Worm (Caenorhabditis elegans) whole organism, L1 larva: ENCODE data around the gene ZK1010.2.

Experiments
- C04F5.9 ChIP-seq: sonication (generic microtip); optimal IDR thresholded peaks from 2 replicates; lab custom pipeline; 2016; ENCODE audit warnings: missing genetic modification characterization, missing compliant biosample characterization
- C34B4.2 ChIP-seq: sonication (generic microtip); optimal IDR thresholded peaks from 2 replicates; lab custom pipeline; 2017; ENCODE audit warnings: mild to moderate bottlenecking, missing genetic modification characterization, missing compliant biosample characterization
- F16B12.6 ChIP-seq: fragments of 150-350 bp; optimal IDR thresholded peaks from 2 replicates; lab custom pipeline; 2014; ENCODE audit warnings: missing biosample characterization, missing genetic modification characterization
- alr-1 ChIP-seq: fragments of 200-800 bp; sonication (Bioruptor generic); optimal IDR thresholded peaks from 2 replicates; lab custom pipeline; 2018; ENCODE audit warnings: borderline replicate concordance, mild to moderate bottlenecking, missing genetic modification characterization, missing compliant biosample characterization
- aly-2 ChIP-seq: fragments of 150-350 bp; optimal IDR thresholded peaks from 2 replicates; lab custom pipeline; 2014; ENCODE audit warnings: missing biosample characterization, missing genetic modification characterization
- blmp-1 ChIP-seq: fragments of 150-350 bp; optimal IDR thresholded peaks from 2 replicates; lab custom pipeline; 2014; ENCODE audit warnings: missing biosample characterization, missing genetic modification characterization
- ceh-8 ChIP-seq: fragments of 200-800 bp; sonication (Bioruptor generic); optimal IDR thresholded peaks from 2 replicates; lab custom pipeline; 2018; ENCODE audit warnings: mild to moderate bottlenecking, missing genetic modification characterization, moderate library complexity, missing compliant biosample characterization
- ceh-82 ChIP-seq, 3 experiments: fragments of 150-350 bp in 1 of 3; sonication (generic microtip) in 2 of 3; optimal IDR thresholded peaks; 2 replicates each; lab custom pipeline; 2014 to 2017; ENCODE audit warnings: missing biosample characterization in 3 of 3, missing genetic modification characterization in 3 of 3
- ceh-88 ChIP-seq: fragments of 200-800 bp; sonication (Bioruptor generic); IDR thresholded peaks from 2 replicates; pipeline ENCODE4 v1.3.6; 2022; ENCODE audit warnings: missing genetic modification characterization, missing compliant biosample characterization
- dpl-1 ChIP-seq, 3 experiments: fragments of 150-350 bp in 2 of 3; sonication (generic microtip) in 1 of 3; optimal IDR thresholded peaks; 2 replicates each; lab custom pipeline; 2014 to 2017; ENCODE audit warnings: missing biosample characterization in 3 of 3, missing genetic modification characterization in 3 of 3, missing genetic modification reagents in 3 of 3
- efl-1 ChIP-seq, 4 experiments: fragments of 150-350 bp; optimal IDR thresholded peaks in 3 of 4; peaks in 1 of 4; 1 replicate in 1 of 4; 2 replicates in 3 of 4; lab custom pipeline; 2014; ENCODE audit warnings: missing biosample characterization in 2 of 4, missing genetic modification characterization in 2 of 4, missing genetic modification reagents in 2 of 4
- egl-13 ChIP-seq: sonication (generic microtip); optimal IDR thresholded peaks from 2 replicates; lab custom pipeline; 2016; ENCODE audit warnings: missing genotype, missing genetic modification reagents, missing genetic modification characterization, missing compliant biosample characterization
- elt-2 ChIP-seq: sonication (generic microtip); optimal IDR thresholded peaks from 2 replicates; lab custom pipeline; 2016; ENCODE audit warnings: missing genetic modification characterization, mild to moderate bottlenecking, inconsistent platforms, missing compliant biosample characterization, missing genetic modification reagents
- elt-3 ChIP-seq, 6 experiments: fragments of 150-350 bp in 1 of 6; sonication (generic microtip); optimal IDR thresholded peaks; 2 replicates each; lab custom pipeline; 2017 to 2018; ENCODE audit warnings: missing biosample characterization in 6 of 6, missing genetic modification characterization in 6 of 6, inconsistent platforms in 1 of 6
- ets-5 ChIP-seq: fragments of 200-800 bp; sonication (Bioruptor generic); IDR thresholded peaks from 2 replicates; pipeline ENCODE4 v1.3.6; 2022; ENCODE audit warnings: missing genetic modification characterization, missing compliant biosample characterization
- fkh-10 ChIP-seq: sonication (generic microtip); optimal IDR thresholded peaks from 2 replicates; lab custom pipeline; 2017; ENCODE audit warnings: missing biosample characterization, missing genetic modification reagents, missing genetic modification characterization
- fos-1 ChIP-seq: fragments of 150-350 bp; optimal IDR thresholded peaks from 2 replicates; lab custom pipeline; 2014; ENCODE audit warnings: missing biosample characterization, missing genetic modification characterization
- hlh-17 ChIP-seq: fragments of 200-800 bp; sonication (Bioruptor generic); optimal IDR thresholded peaks from 2 replicates; lab custom pipeline; 2018; ENCODE audit warnings: missing genetic modification characterization, mild to moderate bottlenecking, missing compliant biosample characterization, moderate library complexity, borderline replicate concordance
- hpl-2 ChIP-seq: fragments of 150-350 bp; optimal IDR thresholded peaks from 2 replicates; lab custom pipeline; 2014; ENCODE audit warnings: missing biosample characterization, missing genetic modification reagents, missing genetic modification characterization
- lin-15B ChIP-seq: fragments of 150-350 bp; sonication (generic microtip); optimal IDR thresholded peaks from 3 replicates; lab custom pipeline; 2014; ENCODE audit warnings: missing biosample characterization, missing genetic modification characterization
- lin-35 ChIP-seq, 2 experiments: fragments of 150-350 bp; optimal IDR thresholded peaks; 2 replicates each; lab custom pipeline; 2014; ENCODE audit warnings: missing biosample characterization in 2 of 2, missing genetic modification characterization in 2 of 2, missing genetic modification reagents in 2 of 2
- lsy-2 ChIP-seq, 2 experiments: fragments of 150-350 bp; optimal IDR thresholded peaks; 2 replicates each; lab custom pipeline; 2014; ENCODE audit warnings: missing biosample characterization in 2 of 2, missing genetic modification characterization in 2 of 2
- mef-2 ChIP-seq: fragments of 150-350 bp; optimal IDR thresholded peaks from 2 replicates; lab custom pipeline; 2014; ENCODE audit warnings: missing biosample characterization, missing genetic modification characterization
- nhr-11 ChIP-seq: fragments of 150-350 bp; optimal IDR thresholded peaks from 2 replicates; lab custom pipeline; 2014; ENCODE audit warnings: missing biosample characterization, missing genetic modification characterization
- nhr-237 ChIP-seq: fragments of 150-350 bp; optimal IDR thresholded peaks from 2 replicates; lab custom pipeline; 2014; ENCODE audit warnings: missing biosample characterization, missing genetic modification characterization
- nhr-28 ChIP-seq: fragments of 150-350 bp; optimal IDR thresholded peaks from 2 replicates; lab custom pipeline; 2014; ENCODE audit warnings: missing biosample characterization, missing genetic modification characterization
- nhr-47 ChIP-seq: sonication (generic microtip); optimal IDR thresholded peaks from 2 replicates; lab custom pipeline; 2016; ENCODE audit warnings: mild to moderate bottlenecking, missing genetic modification characterization, moderate library complexity, missing compliant biosample characterization
- nhr-71 ChIP-seq: sonication (generic microtip); optimal IDR thresholded peaks from 2 replicates; lab custom pipeline; 2016; ENCODE audit warnings: mild to moderate bottlenecking, missing genetic modification characterization, moderate library complexity, missing compliant biosample characterization
- nhr-76 ChIP-seq: sonication (generic microtip); optimal IDR thresholded peaks from 2 replicates; lab custom pipeline; 2017; ENCODE audit warnings: missing biosample characterization, missing genetic modification characterization
- nhr-77 ChIP-seq: fragments of 150-350 bp; optimal IDR thresholded peaks from 2 replicates; lab custom pipeline; 2014; ENCODE audit warnings: missing biosample characterization, missing genetic modification characterization
- nhr-84 ChIP-seq: sonication (generic microtip); optimal IDR thresholded peaks from 2 replicates; lab custom pipeline; 2017; ENCODE audit warnings: missing biosample characterization, missing genetic modification characterization
- nhr-85 ChIP-seq: sonication (generic microtip); peaks from one replicate; lab custom pipeline; 2016; ENCODE audit warnings: missing genetic modification characterization, inconsistent platforms, missing compliant biosample characterization
- nhr-90 ChIP-seq: sonication (generic microtip); optimal IDR thresholded peaks from 2 replicates; lab custom pipeline; 2016; ENCODE audit warnings: mild to moderate bottlenecking, missing genetic modification characterization, missing compliant biosample characterization; ENCODE audit not compliant: poor library complexity
- pax-3 ChIP-seq: fragments of 200-800 bp; sonication (Bioruptor generic); optimal IDR thresholded peaks from 2 replicates; lab custom pipeline; 2018; ENCODE audit warnings: mild to moderate bottlenecking, missing genetic modification characterization, moderate library complexity, missing compliant biosample characterization
- rnt-1 ChIP-seq: sonication (generic microtip); optimal IDR thresholded peaks from 2 replicates; lab custom pipeline; 2016; ENCODE audit warnings: mild to moderate bottlenecking, missing genetic modification characterization, moderate library complexity, missing compliant biosample characterization
- snu-23 ChIP-seq: sonication (generic microtip); optimal IDR thresholded peaks from 2 replicates; lab custom pipeline; 2016; ENCODE audit warnings: missing genetic modification characterization, missing compliant biosample characterization
- swsn-7 ChIP-seq: sonication (generic microtip); optimal IDR thresholded peaks from 2 replicates; lab custom pipeline; 2016; ENCODE audit warnings: missing genetic modification characterization, missing compliant biosample characterization
- tbx-2 ChIP-seq: sonication (generic microtip); optimal IDR thresholded peaks from 2 replicates; lab custom pipeline; 2016; ENCODE audit warnings: missing genetic modification characterization, missing compliant biosample characterization
- tlp-1 ChIP-seq: fragments of 150-350 bp; optimal IDR thresholded peaks from 2 replicates; lab custom pipeline; 2014; ENCODE audit warnings: missing biosample characterization, missing genetic modification characterization
- unc-130 ChIP-seq: fragments of 150-350 bp; optimal IDR thresholded peaks from 2 replicates; lab custom pipeline; 2017; ENCODE audit warnings: missing biosample characterization, missing genetic modification characterization, inconsistent platforms
- zip-4 ChIP-seq: fragments of 200-800 bp; sonication (Bioruptor generic); optimal IDR thresholded peaks from 2 replicates; lab custom pipeline; 2018; ENCODE audit warnings: mild to moderate bottlenecking, missing genetic modification characterization, moderate library complexity, missing compliant biosample characterization
- ztf-4 ChIP-seq: fragments of 150-350 bp; optimal IDR thresholded peaks from 2 replicates; lab custom pipeline; 2014; ENCODE audit warnings: missing biosample characterization, missing genetic modification characterization

Gene ZK1010.2

DNA sequence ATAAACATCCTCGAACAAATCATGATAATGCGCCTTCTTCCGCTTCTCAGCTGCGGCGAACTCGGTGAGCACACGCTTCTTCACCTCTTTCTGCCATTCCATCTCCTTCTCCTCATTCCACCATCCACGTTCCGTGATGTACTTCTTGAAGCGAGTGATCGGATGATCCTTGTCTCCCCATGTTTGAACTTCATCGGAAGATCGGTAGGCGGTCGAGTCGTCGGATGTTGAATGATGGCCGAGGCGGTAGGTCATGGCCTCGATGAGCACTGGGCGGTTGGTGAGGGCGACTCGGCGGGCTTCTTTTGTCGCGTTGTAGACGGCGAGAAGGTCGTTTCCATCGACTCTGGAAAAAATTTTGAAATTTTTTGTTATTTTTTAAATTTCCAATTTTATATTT is 9.3 kb downstream of the ZK1010.2 start:
- no peak for TF ChIP-seq ceh-8

DNA sequence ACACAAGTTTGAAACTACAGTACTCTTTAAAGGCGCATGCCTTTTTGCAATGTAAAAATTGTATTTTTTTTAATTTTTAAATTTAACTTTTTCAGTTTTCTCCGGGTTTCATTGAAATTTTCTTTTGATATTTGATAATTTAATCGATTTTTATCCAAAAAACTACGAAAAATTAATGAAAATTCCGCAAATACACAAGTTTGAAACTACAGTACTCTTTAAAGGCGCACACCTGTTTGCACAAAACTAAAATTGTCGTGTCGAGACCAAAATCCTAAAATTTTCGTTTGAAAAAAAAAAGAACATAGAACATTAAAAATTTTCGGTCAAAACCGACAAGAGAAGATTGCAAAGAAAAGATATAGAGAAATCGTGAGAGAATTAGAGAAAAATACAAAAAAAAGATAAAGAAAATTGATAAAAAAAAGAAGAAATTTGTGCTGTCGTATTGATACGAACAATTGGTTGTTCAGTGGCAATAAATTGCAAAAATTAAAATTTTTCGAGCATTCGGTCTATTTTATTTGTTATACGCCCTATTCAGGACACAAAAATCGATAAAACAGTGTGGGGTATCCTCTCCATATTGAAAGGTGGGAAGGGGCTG is 10.1 kb downstream of the ZK1010.2 start:
- TF ChIP-seq elt-2 (peak; percentile 52), unc-130 (no peak), fos-1 (tag; lab: Kevin White, UChicago) (no peak), mef-2 (tag; lab: Kevin White, UChicago) (no peak), efl-1 (optimal IDR thresholded peaks at IDR 0.05; lab: Kevin White, UChicago) (no peak), efl-1 (GFP tag; optimal IDR thresholded peaks at IDR 0.05 in 1 of 2; lab: Kevin White, UChicago) (peak in 1 of 2 experiments; percentile 51), nhr-237 (tag; lab: Kevin White, UChicago) (no peak), lsy-2 (tag; optimal IDR thresholded peaks at IDR 0.05; lab: Kevin White, UChicago) (peak in 1 of 2 experiments; percentile 46), nhr-76 (tag; lab: Kevin White, UChicago) (no peak), snu-23 (peak; percentile 1)

DNA sequence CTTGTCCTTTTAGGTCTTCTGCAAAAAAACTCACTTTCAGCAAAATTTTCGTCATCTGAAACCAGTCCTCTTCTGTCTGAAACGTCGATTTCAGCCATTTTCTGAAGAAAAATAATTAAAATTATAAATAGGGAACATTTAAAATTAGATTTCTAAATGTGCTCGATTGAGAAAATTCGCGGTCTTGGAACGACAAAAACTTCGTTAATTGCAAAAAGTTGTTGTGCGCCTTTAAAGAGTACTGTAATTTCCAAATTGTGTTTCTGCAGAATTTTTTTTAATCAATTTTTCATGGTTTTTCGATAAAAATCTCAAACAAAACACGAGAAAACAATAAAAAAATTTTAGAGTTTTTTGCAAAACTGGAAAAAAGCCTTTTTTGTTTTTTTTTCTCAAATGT is 10.8 kb downstream of the ZK1010.2 start, which contains the start of gene ttm-1:
Gene ttm-1, minus strand, starts transcription at position 101 of the 400 bp plus-strand sequence.
- no peak for TF ChIP-seq zip-4 (GFP tag; lab: Kevin White, UChicago)
- no peak for TF ChIP-seq nhr-71 (tag; lab: Kevin White, UChicago)
- no peak for TF ChIP-seq ceh-88 (GFP tag; lab: Robert Waterston, UW)
- no peak for TF ChIP-seq hpl-2
- no peak for TF ChIP-seq nhr-84
- TF ChIP-seq mef-2 (tag; lab: Kevin White, UChicago), result no peak
- TF ChIP-seq dpl-1 (GFP tag; optimal IDR thresholded peaks at IDR 0.05; lab: Kevin White, UChicago), result no peak
- TF ChIP-seq F16B12.6 (tag; lab: Kevin White, UChicago), result no peak
- TF ChIP-seq elt-3 (tag; optimal IDR thresholded peaks at IDR 0.05; lab: Kevin White, UChicago), result no peak
- no peak for TF ChIP-seq alr-1 (tag; lab: Kevin White, UChicago)
- no peak for TF ChIP-seq ztf-4
- TF ChIP-seq nhr-11 (tag; lab: Kevin White, UChicago), result no peak
- TF ChIP-seq aly-2, result no peak
- TF ChIP-seq nhr-237 (tag; lab: Kevin White, UChicago), result no peak
- TF ChIP-seq tbx-2 (tag; lab: Kevin White, UChicago), result no peak
- no peak for TF ChIP-seq nhr-77 (tag; lab: Kevin White, UChicago)
- TF ChIP-seq nhr-28 (tag; lab: Kevin White, UChicago), result no peak
- TF ChIP-seq swsn-7, result no peak
- TF ChIP-seq rnt-1 (tag; lab: Kevin White, UChicago), result no peak
- TF ChIP-seq ets-5, result no peak

DNA sequence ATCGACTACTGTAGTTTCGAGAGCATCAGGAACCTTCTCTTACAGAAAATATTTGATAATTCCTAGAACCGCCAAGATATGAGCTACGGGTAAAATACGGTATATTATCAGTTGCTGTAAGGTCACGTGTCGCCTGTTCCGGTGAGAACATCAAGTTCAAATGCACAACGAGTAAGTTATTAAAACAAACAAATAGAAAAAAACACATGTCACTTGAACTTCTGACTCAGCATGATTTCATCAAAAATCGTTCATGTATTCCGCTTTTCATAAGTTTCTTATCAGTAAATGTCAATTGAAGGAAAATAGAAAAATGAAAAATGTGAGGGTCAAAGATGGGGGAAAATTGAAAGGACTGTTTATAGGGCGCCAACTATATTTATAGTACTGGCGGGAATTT is 17.0 kb downstream of the ZK1010.2 start:
- no peak for TF ChIP-seq fos-1 (tag; lab: Kevin White, UChicago)
- TF ChIP-seq elt-2, result peak; percentile 53

DNA sequence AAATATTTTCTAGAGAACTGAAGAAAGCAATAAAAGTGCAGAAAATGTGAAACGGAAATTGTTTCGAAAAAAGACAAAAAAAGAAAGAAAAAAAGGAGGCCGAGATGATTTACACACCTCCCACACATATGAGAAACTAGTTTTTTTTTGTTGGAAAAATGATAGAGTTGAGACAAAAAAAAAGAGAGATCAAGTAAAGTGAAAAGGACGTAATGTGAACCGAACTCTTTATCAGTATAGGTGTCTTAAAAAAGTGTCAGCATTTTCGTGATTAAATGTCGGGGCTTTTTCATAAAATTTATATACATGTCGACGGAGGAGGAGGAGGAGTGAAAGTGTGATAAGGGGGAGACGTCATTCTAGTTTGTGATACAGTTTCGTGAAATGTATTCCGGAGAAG is 18.4 kb downstream of the ZK1010.2 start:
- TF ChIP-seq tlp-1 (tag; lab: Kevin White, UChicago) (no peak), hpl-2 (no peak), nhr-85 (peak; percentile 18), hlh-17 (GFP tag; lab: Kevin White, UChicago) (no peak), lin-15B (tag; lab: Kevin White, UChicago) (no peak), lin-35 (GFP tag; optimal IDR thresholded peaks at IDR 0.05; lab: Kevin White, UChicago) (peak in 1 of 2 experiments; percentile 0), lsy-2 (tag; optimal IDR thresholded peaks at IDR 0.05; lab: Kevin White, UChicago) (no peak), elt-3 (tag; optimal IDR thresholded peaks at IDR 0.05; lab: Kevin White, UChicago) (peak in 1 of 6 experiments; percentile 2), fkh-10 (no peak), zip-4 (GFP tag; lab: Kevin White, UChicago) (no peak), ceh-82 (tag; optimal IDR thresholded peaks at IDR 0.05; lab: Kevin White, UChicago) (no peak), elt-2 (peak; percentile 63), egl-13 (no peak), ets-5 (no peak), rnt-1 (tag; lab: Kevin White, UChicago) (no peak), efl-1 (optimal IDR thresholded peaks at IDR 0.05; lab: Kevin White, UChicago) (no peak), efl-1 (GFP tag; optimal IDR thresholded peaks at IDR 0.05 in 1 of 2; lab: Kevin White, UChicago) (peak in 1 of 2 experiments; percentile 77), blmp-1 (tag; lab: Kevin White, UChicago) (peak; percentile 21), nhr-47 (tag; lab: Kevin White, UChicago) (no peak), nhr-90 (tag; lab: Kevin White, UChicago) (peak; percentile 9), nhr-84 (no peak), pax-3 (tag; lab: Kevin White, UChicago) (no peak), nhr-28 (tag; lab: Kevin White, UChicago) (no peak), swsn-7 (no peak), C34B4.2 (tag; lab: Kevin White, UChicago) (no peak), C04F5.9 (tag; lab: Kevin White, UChicago) (no peak), alr-1 (tag; lab: Kevin White, UChicago) (no peak)
